Worm (Caenorhabditis elegans) whole organism, late embryonic: ENCODE measurements around the gene C15H11.10.

Experiments
- ama-1 ChIP-seq: fragments of 150-350 bp; optimal IDR thresholded peaks from 2 replicates; lab custom pipeline; 2014
- dve-1 ChIP-seq: sonication (generic microtip); optimal IDR thresholded peaks from 2 replicates; lab custom pipeline; 2017; ENCODE audit warnings: antibody characterized with exemption, mild to moderate bottlenecking, missing genetic modification characterization, missing compliant biosample characterization
- fkh-10 ChIP-seq: fragments of 150-350 bp; optimal IDR thresholded peaks from 2 replicates; lab custom pipeline; 2014; ENCODE audit warnings: missing biosample characterization, missing genetic modification reagents, missing genetic modification characterization

DNA sequence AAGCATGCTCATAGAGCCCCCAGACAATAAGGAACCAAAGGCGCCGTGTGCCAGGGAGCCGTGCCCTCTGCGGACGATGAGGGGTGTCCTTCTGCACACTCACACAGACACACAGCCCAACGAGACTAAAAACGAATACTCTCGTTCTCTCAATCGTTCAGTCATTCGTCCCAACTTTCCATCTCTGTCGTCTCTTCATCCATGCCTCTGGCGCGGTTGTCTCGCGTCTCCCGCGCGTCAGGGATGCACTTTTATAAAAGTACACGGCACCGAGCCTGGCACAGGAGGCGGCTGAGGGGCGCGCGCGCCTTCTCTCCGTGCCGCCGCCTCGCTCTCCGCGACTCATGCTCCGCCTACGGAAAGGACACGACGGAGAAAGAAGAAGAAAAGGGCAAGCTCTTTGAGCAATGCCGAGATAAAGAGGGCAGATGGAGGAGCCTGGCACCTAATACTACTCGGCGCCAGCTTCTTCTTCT lies 25.4 kb upstream of the C15H11.10 start:
- TF ChIP-seq fkh-10 (GFP tag; lab: Kevin White, UChicago) (no peak), dve-1 (tag; lab: Kevin White, UChicago) (no peak), ama-1 (lab: Kevin White, UChicago) (no peak)
